Fruit fly (Drosophila melanogaster): ENCODE results near the gene CG12986.
A peak's percentile ranks its signal among the peaks of the same experiment; 100 is the strongest.

CG12986 gene

dm6 chrX:17820252-17820651 is 767 bp upstream of the CG12986 start (continued):
- TF ChIP-seq pita (GFP tag; optimal IDR thresholded peaks at IDR 0.05) (peak; percentile 70), bsh (GFP tag; optimal IDR thresholded peaks at IDR 0.05) (peak in 1 of 2 experiments; percentile 2), CG31441 (GFP tag; IDR thresholded peaks at IDR 0.05) (no peak), Bdp1 (GFP tag; optimal IDR thresholded peaks at IDR 0.05) (no peak), pho (GFP tag; optimal IDR thresholded peaks at IDR 0.05) (no peak), Blimp-1 (GFP tag; optimal IDR thresholded peaks at IDR 0.05) (peak; percentile 26), Hr3 (GFP tag; optimal IDR thresholded peaks at IDR 0.05) (peak; percentile 19), CG8478 (optimal IDR thresholded peaks at IDR 0.05) (peak; percentile 5), Ssrp (tag; optimal IDR thresholded peaks at IDR 0.05) (no peak), NK7.1 (GFP tag; optimal IDR thresholded peaks at IDR 0.05) (no peak), bab2 (GFP tag; optimal IDR thresholded peaks at IDR 0.05) (peak; percentile 3), sima (GFP tag; optimal IDR thresholded peaks at IDR 0.05) (no peak), CG10147 (GFP tag; optimal IDR thresholded peaks at IDR 0.05) (no peak), dan (GFP tag; IDR thresholded peaks at IDR 0.05) (no peak), sens (GFP tag) (peak; percentile 62), row (GFP tag; IDR thresholded peaks at IDR 0.05) (no peak), kay (GFP tag; optimal IDR thresholded peaks at IDR 0.05) (peak; percentile 58), maf-S (GFP tag; optimal IDR thresholded peaks at IDR 0.05) (no peak), Hand (GFP tag; optimal IDR thresholded peaks at IDR 0.05) (no peak), jing (GFP tag; optimal IDR thresholded peaks at IDR 0.05) (no peak), Dbx (GFP tag; IDR thresholded peaks at IDR 0.05) (0 out of 3 replicates have a peak, but pooled peaks have one; percentile 32), CG9876 (GFP tag; optimal IDR thresholded peaks at IDR 0.05) (peak; percentile 48), CG17385 (GFP tag; optimal IDR thresholded peaks at IDR 0.05) (no peak), Neu2 (GFP tag; optimal IDR thresholded peaks at IDR 0.05; ENCODE audit: borderline replicate concordance) (no peak), CG11560 (tag; IDR thresholded peaks at IDR 0.05) (peak; percentile 48; the same call in 1 of the 3 replicates), PHDP (tag; optimal IDR thresholded peaks at IDR 0.05) (no peak), CG17829 (tag; optimal IDR thresholded peaks at IDR 0.05) (peak; percentile 36), amos (GFP tag; IDR thresholded peaks at IDR 0.05; ENCODE audit: partially characterized antibody) (peak; percentile 59), CG16863 (GFP tag; optimal IDR thresholded peaks at IDR 0.05) (no peak), CG1832 (GFP tag; optimal IDR thresholded peaks at IDR 0.05) (no peak), Hsf (GFP tag; optimal IDR thresholded peaks at IDR 0.05) (peak; percentile 45), Hmr (GFP tag; optimal IDR thresholded peaks at IDR 0.05) (peak; percentile 45), CG3163 (GFP tag; optimal IDR thresholded peaks at IDR 0.05) (no peak), dmrt11E (tag; optimal IDR thresholded peaks at IDR 0.05) (peak; percentile 0), ken (GFP tag; IDR thresholded peaks at IDR 0.05) (no peak), Aef1 (GFP tag; IDR thresholded peaks at IDR 0.05) (0 out of 3 replicates have a peak, but pooled peaks have one; percentile 16), Dip3 (GFP tag; optimal IDR thresholded peaks at IDR 0.05) (no peak), B-H2 (GFP tag; optimal IDR thresholded peaks at IDR 0.05) (no peak), Adf1 (GFP tag; IDR thresholded peaks at IDR 0.05) (no peak), Tbp (GFP tag; optimal IDR thresholded peaks at IDR 0.05) (no peak), tio (GFP tag; optimal IDR thresholded peaks at IDR 0.05) (no peak), zfh1 (GFP tag; IDR thresholded peaks at IDR 0.05) (no peak), ara (GFP tag; IDR thresholded peaks at IDR 0.05) (no peak), CG7357 (GFP tag; IDR thresholded peaks at IDR 0.05) (no peak), CG10979 (tag; optimal IDR thresholded peaks at IDR 0.05) (peak; percentile 41), NFAT (GFP tag; IDR thresholded peaks at IDR 0.05) (peak; percentile 48), CG1792 (GFP tag; optimal IDR thresholded peaks at IDR 0.05) (no peak), Sry-δ (GFP tag; optimal IDR thresholded peaks at IDR 0.05) (no peak), Dek (tag; optimal IDR thresholded peaks at IDR 0.05) (peak; percentile 16), CG1647 (GFP tag; optimal IDR thresholded peaks at IDR 0.05) (no peak), Myb (GFP tag; optimal IDR thresholded peaks at IDR 0.05) (peak; percentile 31), BtbVII (GFP tag; optimal IDR thresholded peaks at IDR 0.05) (no peak), CG31365 (tag; optimal IDR thresholded peaks at IDR 0.05) (peak; percentile 9)
